Fruit fly (Drosophila melanogaster) whole organism, embryonic: ENCODE data around the gene CG9522.
A peak's percentile ranks its signal among the peaks of the same experiment; 100 is the strongest.

Source experiments
- Atf6 ChIP-seq: fragments of 200-800 bp; sonication (Bioruptor generic); IDR thresholded peaks from 2 replicates; pipeline ENCODE4 v1.3.6; 2022; ENCODE audit warnings: missing biosample characterization, missing genetic modification characterization
- CG10274 ChIP-seq: fragments of 200-800 bp; sonication (Bioruptor generic); optimal IDR thresholded peaks from 3 replicates; lab custom pipeline; 2017; ENCODE audit warnings: missing biosample characterization, mild to moderate bottlenecking, missing genetic modification characterization
- CG10321 ChIP-seq: fragments of 200-800 bp; sonication (Bioruptor generic); IDR thresholded peaks from 2 replicates; pipeline ENCODE4 v1.3.6; 2022; ENCODE audit warnings: missing biosample characterization, missing genetic modification characterization
- CG11093 ChIP-seq: fragments of 200-800 bp; sonication (Bioruptor generic); IDR thresholded peaks from 3 replicates; pipeline ENCODE4 v1.3.6; 2022; ENCODE audit warnings: missing biosample characterization, missing genetic modification characterization
- CG11696 ChIP-seq: fragments of 200-800 bp; sonication (Bioruptor generic); IDR thresholded peaks from 2 replicates; pipeline ENCODE4 v1.3.6; 2022; ENCODE audit warnings: missing biosample characterization, missing genetic modification characterization
- CG12071 ChIP-seq: fragments of 200-800 bp; sonication (Bioruptor generic); optimal IDR thresholded peaks from 3 replicates; lab custom pipeline; 2018; ENCODE audit warnings: missing biosample characterization, mild to moderate bottlenecking, missing genetic modification characterization
- CG15073 ChIP-seq: fragments of 200-800 bp; sonication (Bioruptor generic); optimal IDR thresholded peaks from 2 replicates; lab custom pipeline; 2016; ENCODE audit warnings: missing biosample characterization, missing genetic modification characterization
- CG15269 ChIP-seq: fragments of 200-800 bp; sonication (Bioruptor generic); optimal IDR thresholded peaks from 2 replicates; lab custom pipeline; 2018; ENCODE audit warnings: missing biosample characterization, mild to moderate bottlenecking, missing genetic modification characterization, moderate library complexity
- CG2712 ChIP-seq: fragments of 200-800 bp; optimal IDR thresholded peaks from 3 replicates; lab custom pipeline; 2019; ENCODE audit warnings: missing biosample characterization, mild to moderate bottlenecking, missing genetic modification characterization, moderate library complexity
- CG30403 ChIP-seq: fragments of 200-800 bp; sonication (Bioruptor generic); optimal IDR thresholded peaks from 3 replicates; lab custom pipeline; 2016; ENCODE audit warnings: missing biosample characterization, missing genetic modification characterization
- CG3407 ChIP-seq: fragments of 200-800 bp; sonication (Bioruptor generic); optimal IDR thresholded peaks from 2 replicates; lab custom pipeline; 2018; ENCODE audit warnings: missing biosample characterization, mild to moderate bottlenecking, missing genetic modification characterization
- CG6175 ChIP-seq: fragments of 200-800 bp; sonication (Bioruptor generic); IDR thresholded peaks from 3 replicates; pipeline ENCODE4 v1.3.6; 2022; ENCODE audit warnings: missing biosample characterization, missing genetic modification characterization
- CG6654 ChIP-seq: fragments of 200-800 bp; sonication (Bioruptor generic); optimal IDR thresholded peaks from 2 replicates; lab custom pipeline; 2017; ENCODE audit warnings: missing biosample characterization, mild to moderate bottlenecking, missing genetic modification characterization
- CG6854 ChIP-seq: fragments of 200-800 bp; sonication (Bioruptor generic); optimal IDR thresholded peaks from 3 replicates; lab custom pipeline; 2017; ENCODE audit warnings: missing biosample characterization, mild to moderate bottlenecking, missing genetic modification characterization
- CG7271 ChIP-seq: fragments of 200-800 bp; sonication (Bioruptor generic); optimal IDR thresholded peaks from 2 replicates; lab custom pipeline; 2018; ENCODE audit warnings: missing biosample characterization, mild to moderate bottlenecking, missing genetic modification characterization, moderate library complexity
- CG8359 ChIP-seq: fragments of 200-800 bp; sonication (Bioruptor generic); optimal IDR thresholded peaks from 2 replicates; lab custom pipeline; 2017; ENCODE audit warnings: missing biosample characterization, mild to moderate bottlenecking, missing genetic modification characterization, borderline replicate concordance
- CG8924 ChIP-seq: fragments of 200-800 bp; optimal IDR thresholded peaks from 3 replicates; lab custom pipeline; 2019; ENCODE audit warnings: missing biosample characterization, mild to moderate bottlenecking, missing genetic modification characterization, moderate library complexity
- Deaf1 ChIP-seq: fragments of 200-800 bp; optimal IDR thresholded peaks from 3 replicates; lab custom pipeline; 2019; ENCODE audit warnings: missing biosample characterization, mild to moderate bottlenecking, missing genetic modification characterization, moderate library complexity
- Dll ChIP-seq: fragments of 200-800 bp; sonication (Bioruptor generic); IDR thresholded peaks from 4 replicates; pipeline ENCODE4 v1.3.6; 2022; ENCODE audit warnings: missing biosample characterization, missing genetic modification characterization; ENCODE audit not compliant: partially characterized antibody
- Elba2 ChIP-seq: fragments of 200-800 bp; sonication (Bioruptor generic); optimal IDR thresholded peaks from 3 replicates; lab custom pipeline; 2016; ENCODE audit warnings: missing biosample characterization, missing genetic modification characterization
- Mes4 ChIP-seq: fragments of 200-800 bp; sonication (Bioruptor generic); optimal IDR thresholded peaks from 2 replicates; lab custom pipeline; 2016; ENCODE audit warnings: missing biosample characterization, missing genetic modification characterization
- Scr ChIP-seq: fragments of 200-800 bp; sonication (Bioruptor generic); IDR thresholded peaks from 2 replicates; pipeline ENCODE4 v1.3.6; 2022; ENCODE audit warnings: missing biosample characterization, missing genetic modification characterization; ENCODE audit not compliant: partially characterized antibody
- Sry-β ChIP-seq: fragments of 200-800 bp; sonication (Bioruptor generic); optimal IDR thresholded peaks from 2 replicates; lab custom pipeline; 2018; ENCODE audit warnings: missing biosample characterization, mild to moderate bottlenecking, missing genetic modification characterization, moderate library complexity
- aop ChIP-seq: fragments of 200-800 bp; sonication (Bioruptor generic); IDR thresholded peaks from 2 replicates; pipeline ENCODE4 v1.3.6; 2022; ENCODE audit warnings: missing biosample characterization, missing genetic modification characterization
- az2 ChIP-seq: fragments of 200-800 bp; sonication (Bioruptor generic); optimal IDR thresholded peaks from 3 replicates; lab custom pipeline; 2016; ENCODE audit warnings: missing biosample characterization, missing genetic modification characterization
- bab2 ChIP-seq: fragments of 200-800 bp; sonication (Bioruptor generic); optimal IDR thresholded peaks from 2 replicates; lab custom pipeline; 2016; ENCODE audit warnings: missing biosample characterization, missing genetic modification characterization
- br ChIP-seq: fragments of >200 bp; optimal IDR thresholded peaks from 2 replicates; lab custom pipeline; 2017
- caup ChIP-seq: fragments of 200-800 bp; sonication (Bioruptor generic); optimal IDR thresholded peaks from 3 replicates; lab custom pipeline; 2017; ENCODE audit warnings: missing biosample characterization, mild to moderate bottlenecking, missing genetic modification characterization, moderate library complexity; ENCODE audit not compliant: severe bottlenecking
- ci ChIP-seq: fragments of 200-800 bp; sonication (Bioruptor generic); IDR thresholded peaks from 3 replicates; pipeline ENCODE4 v1.3.6; 2022; ENCODE audit warnings: missing biosample characterization, missing genetic modification characterization
- da ChIP-seq: fragments of 200-800 bp; sonication (Bioruptor generic); optimal IDR thresholded peaks from 2 replicates; lab custom pipeline; 2016; ENCODE audit warnings: missing biosample characterization, missing genetic modification characterization
- dati ChIP-seq: fragments of 200-800 bp; sonication (Bioruptor generic); IDR thresholded peaks from 2 replicates; pipeline ENCODE4 v1.3.6; 2022; ENCODE audit warnings: missing biosample characterization, missing genetic modification characterization
- dysf ChIP-seq: fragments of 200-800 bp; sonication (Bioruptor generic); IDR thresholded peaks from 3 replicates; pipeline ENCODE4 v1.3.6; 2022; ENCODE audit warnings: missing biosample characterization, missing genetic modification characterization
- emc ChIP-seq: fragments of 200-800 bp; sonication (Bioruptor generic); optimal IDR thresholded peaks from 2 replicates; lab custom pipeline; 2016; ENCODE audit warnings: missing biosample characterization, missing genetic modification characterization
- ems ChIP-seq: fragments of 200-800 bp; sonication (Bioruptor generic); optimal IDR thresholded peaks from 3 replicates; lab custom pipeline; 2016; ENCODE audit warnings: missing biosample characterization, missing genetic modification characterization
- fd96Cb ChIP-seq: fragments of 200-800 bp; sonication (Bioruptor generic); optimal IDR thresholded peaks from 2 replicates; lab custom pipeline; 2018; ENCODE audit warnings: missing biosample characterization, mild to moderate bottlenecking, missing genetic modification characterization, moderate library complexity
- gro ChIP-seq: fragments of 200-800 bp; sonication (Bioruptor generic); optimal IDR thresholded peaks from 2 replicates; lab custom pipeline; 2016; ENCODE audit warnings: missing biosample characterization, missing genetic modification characterization
- gsb ChIP-seq: fragments of 200-800 bp; sonication (Bioruptor generic); IDR thresholded peaks from 2 replicates; pipeline ENCODE4 v1.3.6; 2022; ENCODE audit warnings: missing biosample characterization, missing genetic modification characterization
- lilli ChIP-seq: fragments of 200-800 bp; sonication (Bioruptor generic); optimal IDR thresholded peaks from 3 replicates; lab custom pipeline; 2016; ENCODE audit warnings: missing biosample characterization, missing genetic modification characterization
- mld ChIP-seq: fragments of 200-800 bp; sonication (Bioruptor generic); IDR thresholded peaks from 3 replicates; pipeline ENCODE4 v1.3.6; 2022; ENCODE audit warnings: missing biosample characterization, missing genetic modification characterization; ENCODE audit not compliant: partially characterized antibody
- otp ChIP-seq: fragments of 200-800 bp; sonication (Bioruptor generic); IDR thresholded peaks from 3 replicates; pipeline ENCODE4, ENCODE4 v1.3.6; 2022; ENCODE audit warnings: missing biosample characterization, missing genetic modification characterization
- phol ChIP-seq: fragments of 200-800 bp; sonication (Bioruptor generic); optimal IDR thresholded peaks from 3 replicates; lab custom pipeline; 2018; ENCODE audit warnings: missing biosample characterization, mild to moderate bottlenecking, missing genetic modification characterization, moderate library complexity
- pita ChIP-seq: fragments of 200-800 bp; sonication (Bioruptor generic); optimal IDR thresholded peaks from 2 replicates; lab custom pipeline; 2017; ENCODE audit warnings: missing biosample characterization, mild to moderate bottlenecking, missing genetic modification characterization
- repo ChIP-seq: fragments of 200-800 bp; sonication (Bioruptor generic); optimal IDR thresholded peaks from 2 replicates; lab custom pipeline; 2016; ENCODE audit warnings: missing biosample characterization, missing genetic modification characterization
- sd ChIP-seq: fragments of 200-800 bp; sonication (Bioruptor generic); optimal IDR thresholded peaks from 3 replicates; lab custom pipeline; 2018; ENCODE audit warnings: missing biosample characterization, mild to moderate bottlenecking, missing genetic modification characterization, moderate library complexity
- sima ChIP-seq: fragments of 200-800 bp; sonication (Bioruptor generic); optimal IDR thresholded peaks from 2 replicates; lab custom pipeline; 2016; ENCODE audit warnings: missing biosample characterization, missing genetic modification characterization
- tio ChIP-seq: fragments of 200-800 bp; sonication (Bioruptor generic); optimal IDR thresholded peaks from 2 replicates; lab custom pipeline; 2017; ENCODE audit warnings: missing biosample characterization, missing genetic modification characterization, inconsistent platforms
- toy ChIP-seq: fragments of 200-800 bp; sonication (Bioruptor generic); IDR thresholded peaks from 2 replicates; pipeline ENCODE4 v1.3.6; 2022; ENCODE audit warnings: missing biosample characterization, missing genetic modification characterization
- twi ChIP-seq: fragments of 200-800 bp; optimal IDR thresholded peaks from 2 replicates; lab custom pipeline; 2019; ENCODE audit warnings: missing biosample characterization, mild to moderate bottlenecking, missing genetic modification characterization, moderate library complexity
- zf30C ChIP-seq: fragments of 200-800 bp; sonication (Bioruptor generic); optimal IDR thresholded peaks from 3 replicates; lab custom pipeline; 2018; ENCODE audit warnings: missing biosample characterization, mild to moderate bottlenecking, missing genetic modification characterization
- zfh1 ChIP-seq: fragments of 200-800 bp; sonication (Bioruptor generic); IDR thresholded peaks from 3 replicates; pipeline ENCODE4 v1.3.6; 2022; ENCODE audit warnings: missing biosample characterization, missing genetic modification characterization
- zfh2 ChIP-seq: fragments of 200-800 bp; sonication (Bioruptor generic); optimal IDR thresholded peaks from 2 replicates; lab custom pipeline; 2016; ENCODE audit warnings: missing biosample characterization, missing genetic modification characterization

The CG9522 gene

DNA sequence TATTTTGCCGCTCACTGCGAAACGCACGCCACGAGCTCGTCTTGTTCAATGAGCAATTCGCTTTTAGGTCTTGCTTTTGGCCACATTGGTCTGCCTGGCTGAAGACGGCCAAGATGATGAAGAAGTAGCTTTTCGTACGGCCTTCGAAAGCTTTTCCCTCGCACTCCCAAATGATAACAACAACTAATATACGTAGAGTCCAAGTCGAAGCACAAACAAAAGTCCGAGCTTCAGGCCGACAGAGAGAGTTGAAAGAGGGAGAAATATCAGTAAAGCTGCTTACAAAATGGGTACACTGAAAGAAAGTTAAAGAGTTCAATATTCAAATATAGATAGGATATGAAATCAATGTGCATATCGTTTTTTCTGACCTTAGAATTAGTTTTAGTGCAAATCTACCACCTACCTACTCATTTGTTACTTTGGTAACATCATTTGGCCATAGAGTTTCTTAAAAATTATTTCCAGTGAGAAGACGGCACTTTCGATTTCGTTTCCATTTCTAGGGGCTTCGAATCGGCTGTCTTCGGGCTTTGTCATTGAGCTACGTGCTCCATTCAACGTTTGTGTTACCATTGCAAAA lies 34.0 kb upstream of the CG9522 start, which contains the start of the genes CG45064 and CG45065 (continued):
- TF ChIP-seq CG6175 (no peak), CG6854 (GFP tag; lab: Kevin White, UChicago) (peak; percentile 73), Scr (no peak), zf30C (GFP tag; lab: Kevin White, UChicago) (peak; percentile 51), da (peak; percentile 55), repo (GFP tag; lab: Kevin White, UChicago) (peak; percentile 62), sd (tag; lab: Kevin White, UChicago) (peak; percentile 43), az2 (GFP tag; lab: Kevin White, UChicago) (peak; percentile 81), zfh1 (GFP tag; lab: Robert Waterston, UW) (peak; percentile 89), CG6654 (GFP tag; lab: Kevin White, UChicago) (peak; percentile 70), Elba2 (GFP tag; lab: Kevin White, UChicago) (no peak), emc (GFP tag; lab: Kevin White, UChicago) (peak; percentile 64), Mes4 (GFP tag; lab: Kevin White, UChicago) (peak; percentile 79), gro (peak; percentile 35), CG15269 (tag; lab: Kevin White, UChicago) (peak; percentile 79), Dll (no peak), Deaf1 (peak; percentile 75), twi (tag; lab: Kevin White, UChicago) (peak; percentile 61), ems (GFP tag; lab: Kevin White, UChicago) (peak; percentile 70), caup (peak; percentile 61), CG3407 (peak; percentile 74), CG10321 (GFP tag; lab: Robert Waterston, UW) (no peak), CG11093 (GFP tag; lab: Robert Waterston, UW) (peak; percentile 76), gsb (GFP tag; lab: Robert Waterston, UW) (no peak), otp (peak; percentile 81; the same call in 2 of the 3 replicates), dysf (peak; percentile 84), CG11696 (GFP tag; lab: Robert Waterston, UW) (peak; percentile 61; the same call in 1 of the 2 replicates), Sry-β (GFP tag; lab: Kevin White, UChicago) (peak; percentile 32), CG10274 (peak; percentile 50), lilli (peak; percentile 79), tio (GFP tag; lab: Kevin White, UChicago) (peak; percentile 61), CG15073 (GFP tag; lab: Kevin White, UChicago) (peak; percentile 28), aop (GFP tag; lab: Robert Waterston, UW) (peak; percentile 41; the same call in 1 of the 2 replicates), ci (GFP tag; lab: Robert Waterston, UW) (peak; percentile 97), sima (peak; percentile 24), zfh2 (GFP tag; lab: Kevin White, UChicago) (peak; percentile 76), CG30403 (peak; percentile 85), br (lab: Kevin White, UChicago) (no peak), fd96Cb (tag; lab: Kevin White, UChicago) (peak; percentile 89), toy (no peak), Atf6 (GFP tag; lab: Robert Waterston, UW) (peak; percentile 72; the same call in 1 of the 2 replicates), CG8924 (tag; lab: Kevin White, UChicago) (peak; percentile 88), dati (GFP tag; lab: Robert Waterston, UW) (peak; percentile 67), pita (GFP tag; lab: Kevin White, UChicago) (no peak), CG12071 (GFP tag; lab: Kevin White, UChicago) (peak; percentile 83), CG8359 (GFP tag; lab: Kevin White, UChicago) (peak; percentile 45), CG7271 (tag; lab: Kevin White, UChicago) (no peak), CG2712 (peak; percentile 89), bab2 (peak; percentile 81), mld (GFP tag; lab: Robert Waterston, UW) (no peak), phol (peak; percentile 87)
